Worm (Caenorhabditis elegans) whole organism, midembryonic: ENCODE measurements around the gene col-14.

Experiments used
- cog-1 ChIP-seq: sonication (generic microtip); optimal IDR thresholded peaks from 2 replicates; lab custom pipeline; 2016; ENCODE audit warnings: missing genetic modification characterization, missing compliant biosample characterization
- klf-2 ChIP-seq: fragments of 200-800 bp; sonication (Bioruptor generic); conservative IDR thresholded peaks from 2 replicates; pipeline ENCODE4 v1.3.6; 2022; ENCODE audit warnings: missing genetic modification reagents, missing genetic modification characterization, missing compliant biosample characterization
- med-1 ChIP-seq: sonication (generic microtip); optimal IDR thresholded peaks from 2 replicates; lab custom pipeline; 2017; ENCODE audit warnings: missing genetic modification characterization, mild to moderate bottlenecking, missing compliant biosample characterization, antibody characterized with exemption, missing genetic modification reagents; ENCODE audit not compliant: insufficient read depth
- ztf-23 ChIP-seq: fragments of 200-800 bp; sonication (Bioruptor generic); IDR thresholded peaks from 2 replicates; pipeline ENCODE4 v1.3.6; 2022; ENCODE audit warnings: missing genetic modification reagents, missing genetic modification characterization, missing compliant biosample characterization

DNA sequence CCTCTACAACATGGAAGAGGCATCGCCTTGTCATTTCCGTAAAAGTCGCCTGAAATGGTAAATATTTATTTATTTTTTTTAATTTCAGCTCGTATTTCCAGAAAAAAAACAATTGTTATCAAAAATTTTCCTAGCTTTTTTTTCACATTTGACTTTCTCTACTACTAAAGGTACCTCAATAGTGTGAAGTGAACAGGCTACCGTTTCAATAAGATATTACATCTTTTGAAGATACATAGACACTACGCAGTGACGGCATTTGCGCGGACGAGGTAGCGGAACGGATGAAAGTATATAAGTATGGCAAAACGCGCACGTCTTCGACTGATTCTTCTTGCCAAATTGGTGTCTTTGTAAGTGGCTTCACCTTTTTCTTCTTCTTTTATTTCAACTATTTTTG, at the start of gene col-14:
- TF ChIP-seq med-1 (GFP tag; lab: Kevin White, UChicago) (no peak), ztf-23 (no peak), cog-1 (tag; lab: Kevin White, UChicago) (no peak), klf-2 (no peak)
